Worm (Caenorhabditis elegans) whole organism, early embryonic: ENCODE results near the gene Y23B4A.1.

Experiments used
- B0310.2 ChIP-seq: sonication (generic microtip); optimal IDR thresholded peaks from 2 replicates; lab custom pipeline; 2016; ENCODE audit warnings: mild to moderate bottlenecking, missing genetic modification characterization, missing compliant biosample characterization
- F13C5.2 ChIP-seq: sonication (generic microtip); optimal IDR thresholded peaks from 2 replicates; lab custom pipeline; 2017; ENCODE audit warnings: mild to moderate bottlenecking, missing genetic modification characterization, inconsistent platforms, missing compliant biosample characterization
- aly-1 ChIP-seq: sonication (generic microtip); optimal IDR thresholded peaks from 2 replicates; lab custom pipeline; 2016; ENCODE audit warnings: missing genetic modification characterization, missing compliant biosample characterization
- ama-1 ChIP-seq: fragments of 150-350 bp; optimal IDR thresholded peaks from 2 replicates; lab custom pipeline; 2014
- ceh-13 ChIP-seq: fragments of 200-800 bp; sonication (Bioruptor generic); optimal IDR thresholded peaks from 2 replicates; lab custom pipeline; 2018; ENCODE audit warnings: mild to moderate bottlenecking, missing genetic modification characterization, missing compliant biosample characterization
- ceh-36 ChIP-seq: sonication (generic microtip); optimal IDR thresholded peaks from 2 replicates; lab custom pipeline; 2016; ENCODE audit warnings: missing genetic modification characterization, inconsistent platforms, missing compliant biosample characterization
- ets-7 ChIP-seq: sonication (generic microtip); optimal IDR thresholded peaks from 2 replicates; lab custom pipeline; 2016; ENCODE audit warnings: missing genotype, missing genetic modification characterization, missing compliant biosample characterization
- flt-1 ChIP-seq: fragments of 200-800 bp; sonication (Bioruptor generic); IDR thresholded peaks from 2 replicates; pipeline ENCODE4 v1.3.6; 2022; ENCODE audit warnings: missing genetic modification characterization, missing compliant biosample characterization
- hmbx-1 ChIP-seq: sonication (generic microtip); optimal IDR thresholded peaks from 2 replicates; lab custom pipeline; 2016; ENCODE audit warnings: mild to moderate bottlenecking, missing genetic modification characterization, missing compliant biosample characterization
- hmg-4 ChIP-seq: fragments of 200-800 bp; sonication (Bioruptor generic); optimal IDR thresholded peaks from 2 replicates; lab custom pipeline; 2018; ENCODE audit warnings: mild to moderate bottlenecking, missing genetic modification characterization, missing compliant biosample characterization
- pes-1 ChIP-seq: fragments of 200-800 bp; sonication (Bioruptor generic); IDR thresholded peaks from 2 replicates; pipeline ENCODE4 v1.3.6; 2022; ENCODE audit warnings: missing genetic modification reagents, missing genetic modification characterization, missing compliant biosample characterization
- scrt-1 ChIP-seq: fragments of 200-800 bp; sonication (Bioruptor generic); IDR thresholded peaks from 2 replicates; pipeline ENCODE4 v1.3.6; 2022; ENCODE audit warnings: missing genetic modification characterization, missing compliant biosample characterization
- sea-1 ChIP-seq: fragments of 200-800 bp; sonication (Bioruptor generic); conservative IDR thresholded peaks from 2 replicates; pipeline ENCODE4 v1.3.6; 2022; ENCODE audit warnings: missing genetic modification characterization, missing compliant biosample characterization
- tbx-11 ChIP-seq: fragments of 200-800 bp; sonication (Bioruptor generic); IDR thresholded peaks from 2 replicates; pipeline ENCODE4 v1.3.6; 2022; ENCODE audit warnings: missing genetic modification characterization, missing compliant biosample characterization
- tbx-37 ChIP-seq: fragments of 200-800 bp; sonication (Bioruptor generic); conservative IDR thresholded peaks from 2 replicates; pipeline ENCODE4 v1.3.6; 2022; ENCODE audit warnings: missing genetic modification reagents, missing genetic modification characterization, missing compliant biosample characterization
- tra-4 ChIP-seq: sonication (generic microtip); optimal IDR thresholded peaks from 2 replicates; lab custom pipeline; 2017; ENCODE audit warnings: missing genetic modification characterization, missing compliant biosample characterization

Gene Y23B4A.1

DNA sequence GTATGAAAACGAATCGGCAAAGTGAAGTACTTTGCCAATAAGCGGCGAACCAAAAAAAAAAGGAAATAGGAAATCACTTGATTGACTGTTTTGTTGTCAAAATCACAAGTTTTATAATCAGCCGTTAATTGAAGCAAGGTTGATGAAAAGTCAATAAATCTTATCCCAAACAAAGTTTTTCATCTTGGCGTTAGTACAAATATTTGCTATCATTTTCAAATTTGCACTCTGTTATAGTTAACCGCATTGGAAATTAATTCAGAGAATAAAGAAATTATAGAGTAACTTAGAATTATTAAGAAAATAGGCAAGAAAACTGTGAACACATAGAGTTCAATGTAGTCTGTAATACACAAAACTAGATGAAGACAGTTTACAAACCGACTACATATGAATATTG, 27.3 kb upstream of the Y23B4A.1 start, which contains the start of gene acs-17:
TSS of gene acs-17 (minus strand) at position 23 of the 400 bp plus-strand sequence.
- TF ChIP-seq ama-1 (lab: Kevin White, UChicago) (no peak), pes-1 (no peak), F13C5.2 (tag; lab: Kevin White, UChicago) (no peak), ceh-36 (no peak), ets-7 (tag; lab: Kevin White, UChicago) (no peak), hmbx-1 (tag; lab: Kevin White, UChicago) (no peak)

DNA sequence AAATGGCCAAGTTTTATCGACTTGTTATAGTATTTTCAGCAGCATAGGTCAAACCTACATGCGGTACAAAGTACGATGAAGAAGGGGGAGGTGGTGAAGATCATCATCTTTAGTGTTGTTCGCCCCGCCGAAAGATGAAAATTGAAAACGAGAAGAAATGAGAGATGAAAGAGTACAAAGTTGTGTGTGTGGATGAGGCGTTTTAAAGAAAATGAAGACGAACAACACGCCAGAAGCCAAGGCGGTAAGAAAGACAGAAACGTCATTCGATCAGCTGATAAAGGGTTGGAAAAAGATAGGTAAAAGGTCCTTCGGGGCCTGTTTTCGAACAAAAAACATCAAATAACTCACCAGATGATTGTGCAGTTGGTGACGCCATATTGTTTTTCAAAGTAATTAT, 26.7 kb upstream of the Y23B4A.1 start:
- no peak for TF ChIP-seq sea-1
- TF ChIP-seq aly-1 (tag; lab: Kevin White, UChicago): no peak
- no peak for TF ChIP-seq tbx-37 (GFP tag; lab: Robert Waterston, UW)
- no peak for TF ChIP-seq pes-1
- TF ChIP-seq ceh-36: no peak
- TF ChIP-seq F13C5.2 (tag; lab: Kevin White, UChicago): no peak
- no peak for TF ChIP-seq tbx-11 (GFP tag; lab: Robert Waterston, UW)
- no peak for TF ChIP-seq ets-7 (tag; lab: Kevin White, UChicago)
- TF ChIP-seq flt-1 (GFP tag; lab: Robert Waterston, UW): no peak
- no peak for TF ChIP-seq tra-4
- no peak for TF ChIP-seq ama-1 (lab: Kevin White, UChicago)
- TF ChIP-seq B0310.2 (tag; lab: Kevin White, UChicago): no peak
- TF ChIP-seq hmg-4 (GFP tag; lab: Kevin White, UChicago): no peak
- TF ChIP-seq hmbx-1 (tag; lab: Kevin White, UChicago): no peak

DNA sequence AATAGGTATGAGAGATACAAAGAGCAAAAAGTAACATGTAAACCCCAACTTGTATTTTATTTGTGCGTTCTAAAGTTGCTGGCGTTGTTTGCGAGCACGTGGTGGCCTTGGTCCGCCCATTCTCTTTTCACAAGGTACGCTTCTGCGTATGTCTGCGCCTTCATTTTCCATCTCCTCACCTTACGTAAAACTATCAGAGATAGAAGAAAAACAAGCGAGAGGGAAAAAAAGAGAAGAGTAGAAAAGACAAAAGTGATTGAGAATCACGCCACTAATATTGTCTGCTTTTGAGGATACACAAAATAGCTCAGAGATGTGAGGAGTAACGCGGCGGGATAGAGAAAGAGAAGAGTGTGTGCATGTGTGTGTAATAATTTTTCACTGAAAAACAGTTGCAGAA, 25.0 kb upstream of the Y23B4A.1 start:
- no peak for TF ChIP-seq flt-1 (GFP tag; lab: Robert Waterston, UW)

DNA sequence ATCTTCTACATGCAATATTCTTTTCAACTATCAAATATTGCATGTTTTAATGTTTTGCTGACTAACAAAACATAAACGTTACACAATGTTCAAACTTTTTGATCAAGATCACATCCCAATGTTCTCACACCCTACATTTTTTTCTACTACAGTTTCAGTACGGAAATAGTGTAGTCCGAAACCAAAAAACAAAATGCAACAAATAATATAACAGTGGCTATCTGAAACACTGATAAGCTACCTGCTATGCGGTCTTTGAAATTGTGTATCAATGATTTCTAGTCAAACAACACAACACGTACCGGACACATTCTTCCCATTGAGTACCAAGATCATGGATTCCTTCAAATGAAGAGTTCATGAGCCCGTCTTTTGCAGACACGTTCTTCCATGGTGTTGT, 24.1 kb upstream of the Y23B4A.1 start:
- TF ChIP-seq ets-7 (tag; lab: Kevin White, UChicago): no peak
- no peak for TF ChIP-seq B0310.2 (tag; lab: Kevin White, UChicago)
- no peak for TF ChIP-seq F13C5.2 (tag; lab: Kevin White, UChicago)
- TF ChIP-seq ama-1 (lab: Kevin White, UChicago): no peak

DNA sequence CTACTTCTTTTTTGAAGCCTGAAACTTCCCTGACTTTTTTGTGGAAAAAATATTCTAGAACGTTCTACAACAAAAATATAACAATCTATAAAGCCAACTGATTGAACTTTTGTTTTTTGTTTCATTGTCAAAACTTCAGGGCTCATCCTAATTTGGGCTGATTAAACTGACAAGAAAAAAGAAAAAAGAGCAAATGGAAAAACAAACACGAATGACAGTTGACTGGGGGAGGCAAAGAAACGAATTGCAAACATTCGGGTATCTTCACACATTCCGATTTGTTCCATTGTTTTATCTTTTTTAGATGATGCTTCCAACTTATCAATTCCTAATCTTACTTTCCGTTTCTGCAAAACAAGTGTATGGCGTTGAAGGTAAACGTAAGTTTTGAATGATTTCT, 18.3 kb upstream of the Y23B4A.1 start, which contains the start of gene C46F4.3:
TSS of gene C46F4.3 (plus strand) at position 301 of the 400 bp plus-strand sequence.
- no peak for TF ChIP-seq tbx-37 (GFP tag; lab: Robert Waterston, UW)
- no peak for TF ChIP-seq ceh-36
- no peak for TF ChIP-seq scrt-1
- no peak for TF ChIP-seq F13C5.2 (tag; lab: Kevin White, UChicago)
- TF ChIP-seq ama-1 (lab: Kevin White, UChicago): no peak
- TF ChIP-seq hmg-4 (GFP tag; lab: Kevin White, UChicago): no peak
- no peak for TF ChIP-seq flt-1 (GFP tag; lab: Robert Waterston, UW)
- TF ChIP-seq tbx-11 (GFP tag; lab: Robert Waterston, UW): no peak
- TF ChIP-seq pes-1: no peak
- no peak for TF ChIP-seq tra-4
- TF ChIP-seq sea-1: no peak
- no peak for TF ChIP-seq ceh-13
- no peak for TF ChIP-seq aly-1 (tag; lab: Kevin White, UChicago)
- no peak for TF ChIP-seq ets-7 (tag; lab: Kevin White, UChicago)

DNA sequence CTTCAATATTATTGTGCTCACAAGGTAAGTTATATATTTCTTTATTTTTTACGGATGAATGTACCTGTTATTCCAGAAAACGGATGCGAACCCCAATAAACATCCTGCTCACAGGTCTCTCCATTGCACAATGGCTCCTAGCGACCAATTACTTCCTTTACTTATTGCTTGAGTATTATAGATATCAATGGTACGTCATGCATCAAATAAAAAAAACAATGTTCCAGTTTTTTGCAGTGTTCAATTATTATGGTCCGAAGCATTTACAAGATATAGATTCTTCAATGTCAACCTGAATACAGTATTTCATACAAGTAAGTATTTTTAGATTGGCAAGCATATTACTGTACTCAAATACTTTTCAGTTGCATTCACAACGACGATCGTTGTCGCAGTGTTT, 15.7 kb upstream of the Y23B4A.1 start:
- TF ChIP-seq ceh-36 (no peak), tra-4 (no peak), flt-1 (GFP tag; lab: Robert Waterston, UW) (no peak)

DNA sequence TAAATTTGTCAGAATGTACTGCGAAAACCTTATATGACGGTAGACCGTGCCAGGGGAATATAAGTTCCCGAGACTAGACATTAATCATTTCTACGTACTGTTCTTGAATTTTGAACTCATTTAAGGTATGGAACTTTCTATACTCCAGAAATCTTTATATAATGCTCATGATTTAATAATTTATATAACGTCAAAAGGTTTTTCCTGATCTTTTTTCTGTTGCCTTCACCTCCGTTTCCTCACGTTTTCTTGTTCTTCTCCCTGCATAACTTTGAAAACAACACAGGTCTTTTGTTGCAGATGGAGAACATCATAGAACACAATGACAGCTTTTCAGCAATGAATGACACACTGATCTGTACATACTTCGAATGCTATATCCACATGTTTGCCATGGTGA, 13.6 kb upstream of the Y23B4A.1 start, which contains the start of gene egl-6:
TSS of gene egl-6 (plus strand) at position 301 of the 400 bp plus-strand sequence.
- no peak for TF ChIP-seq pes-1
- TF ChIP-seq scrt-1: no peak
- no peak for TF ChIP-seq aly-1 (tag; lab: Kevin White, UChicago)
- no peak for TF ChIP-seq flt-1 (GFP tag; lab: Robert Waterston, UW)
- no peak for TF ChIP-seq F13C5.2 (tag; lab: Kevin White, UChicago)
- no peak for TF ChIP-seq ceh-36
- TF ChIP-seq ama-1 (lab: Kevin White, UChicago): no peak
- no peak for TF ChIP-seq ceh-13
- no peak for TF ChIP-seq hmg-4 (GFP tag; lab: Kevin White, UChicago)

DNA sequence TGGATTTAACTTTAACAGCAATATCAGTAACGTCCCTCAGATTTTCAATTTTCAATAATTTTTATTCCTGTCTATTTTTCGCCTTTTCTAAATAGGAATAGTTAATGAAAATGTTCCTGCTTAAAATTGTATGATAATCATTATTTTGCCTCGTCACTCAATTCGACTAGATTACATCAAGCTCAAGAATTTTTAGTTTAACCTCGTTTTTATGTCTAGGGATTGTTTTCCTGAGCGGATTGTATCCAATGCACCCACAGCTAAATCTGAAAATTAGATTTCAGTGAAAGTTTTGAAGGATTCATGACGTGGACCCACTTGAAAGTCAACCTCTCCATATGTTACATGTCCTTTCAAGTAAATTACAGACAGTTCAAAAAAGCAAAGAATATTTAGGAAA, 6.5 kb upstream of the Y23B4A.1 start:
- TF ChIP-seq tbx-37 (GFP tag; lab: Robert Waterston, UW) (no peak), hmg-4 (GFP tag; lab: Kevin White, UChicago) (no peak)

DNA sequence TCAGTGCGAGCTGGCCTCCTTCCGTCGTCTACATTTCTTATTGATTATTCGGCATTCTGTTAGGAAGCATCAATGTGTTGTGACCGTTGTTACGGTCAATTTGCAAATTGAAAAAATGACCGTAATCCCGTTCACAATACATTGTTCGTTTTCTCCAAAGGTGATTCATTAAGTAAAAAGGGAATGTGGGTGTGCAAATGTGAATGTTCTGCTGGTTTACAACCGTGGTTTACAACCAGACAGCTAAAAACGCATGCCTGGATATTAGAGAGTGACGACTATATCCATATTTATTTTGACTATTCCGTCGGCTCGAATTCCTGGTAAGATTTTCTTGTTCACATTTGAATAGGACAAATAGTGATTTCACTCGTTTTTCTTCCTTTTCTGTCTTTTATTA, 1.9 kb upstream of the Y23B4A.1 start, which contains the start of gene capa-1:
TSS of gene capa-1 (plus strand) at position 301 of the 400 bp plus-strand sequence.
- TF ChIP-seq tbx-37 (GFP tag; lab: Robert Waterston, UW): no peak

DNA sequence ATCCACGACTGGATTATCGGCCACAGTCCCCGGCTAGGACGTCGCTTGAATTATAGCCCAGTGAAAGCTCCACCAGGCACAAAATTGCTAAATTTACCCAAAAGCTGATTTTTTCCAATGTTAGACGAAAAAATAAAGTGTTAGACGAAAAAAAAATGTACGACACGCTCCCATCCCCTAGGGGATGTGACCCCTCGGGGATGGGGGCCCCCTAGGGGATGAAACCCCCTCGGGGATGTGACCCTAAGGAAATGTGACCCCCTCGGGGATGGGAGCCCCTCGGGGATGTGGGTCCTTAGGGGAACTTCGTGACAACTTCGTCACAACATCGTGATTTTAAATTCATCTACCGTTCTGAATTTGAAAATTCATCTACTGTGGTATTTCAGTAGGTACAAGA, 11.4 kb downstream of the Y23B4A.1 start:
- TF ChIP-seq F13C5.2 (tag; lab: Kevin White, UChicago) (no peak), flt-1 (GFP tag; lab: Robert Waterston, UW) (no peak), B0310.2 (tag; lab: Kevin White, UChicago) (no peak), tra-4 (no peak), ama-1 (lab: Kevin White, UChicago) (no peak)
